Fruit fly (Drosophila melanogaster): Measurements from ENCODE around the gene Cpr65Ay.
"Not testable (repeated sequence)": the region's sequence is repeated elsewhere in the genome, so short reads cannot be mapped to it uniquely, and the experiment has no call there.

- not testable (repeated sequence) for TF ChIP-seq CG8478, CTCF (optimal IDR thresholded peaks at IDR 0.05)
Measured at dm6 chr3L:6146374-6146773, 12.1 kb downstream of the Cpr65Ay start, which contains the start of gene Lcp65Ab2.
